Fruit fly (Drosophila melanogaster) S2 (cell line): Measurements from ENCODE around the gene Tspo.

ENCODE experiments used
- CG8478 ChIP-seq: fragments of >200 bp; optimal IDR thresholded peaks from 2 replicates; lab custom pipeline; 2018
- CTCF ChIP-seq, 2 experiments: fragments of >200 bp; optimal IDR thresholded peaks; 2 replicates each; lab custom pipeline; 2018

dm6 chr2L:602439-602879, 43.0 kb downstream of the Tspo start, which contains the start of gene CG13689:
- TF ChIP-seq CG8478 (lab: Kevin White, UChicago) (no peak), CTCF (optimal IDR thresholded peaks at IDR 0.05; lab: Kevin White, UChicago) (peak; percentile 76 to 95)
